Fruit fly (Drosophila melanogaster) whole organism, wandering third instar larva: ENCODE results near the gene Gnf1.

ENCODE experiments used
- CG9705 ChIP-seq: fragments of 200-800 bp; sonication (Bioruptor generic); optimal IDR thresholded peaks from 2 replicates; lab custom pipeline; 2018; ENCODE audit warnings: missing biosample characterization, mild to moderate bottlenecking, missing genetic modification characterization
- Dfd ChIP-seq: fragments of >200 bp; optimal IDR thresholded peaks from 2 replicates; lab custom pipeline; 2017; ENCODE audit warnings: missing biosample characterization, missing genetic modification characterization
- Hr83 ChIP-seq: fragments of 200-300 bp; sonication (Bioruptor generic); optimal IDR thresholded peaks from 2 replicates; lab custom pipeline; 2016; ENCODE audit warnings: missing biosample characterization, mild to moderate bottlenecking, missing genetic modification characterization, moderate library complexity; ENCODE audit not compliant: poor library complexity, severe bottlenecking
- OdsH ChIP-seq: fragments of 200-800 bp; sonication (Bioruptor generic); optimal IDR thresholded peaks from 2 replicates; lab custom pipeline; 2016; ENCODE audit warnings: missing biosample characterization, mild to moderate bottlenecking, missing genetic modification characterization
- Rel ChIP-seq, 2 experiments: fragments of 200-800 bp; sonication (Bioruptor generic) in 1 of 2; optimal IDR thresholded peaks; 2 replicates in 1 of 2; 3 replicates in 1 of 2; lab custom pipeline; 2016 to 2019; ENCODE audit warnings: mild to moderate bottlenecking in 2 of 2, missing biosample characterization in 2 of 2, missing genetic modification characterization in 2 of 2, moderate library complexity in 1 of 2
- foxo ChIP-seq, 2 experiments: fragments of 200-800 bp; sonication (Bioruptor generic); optimal IDR thresholded peaks; 2 replicates in 1 of 2; 3 replicates in 1 of 2; lab custom pipeline; 2016 to 2017; ENCODE audit warnings: missing biosample characterization in 2 of 2, missing genetic modification characterization in 2 of 2
- lola ChIP-seq: fragments of >200 bp; optimal IDR thresholded peaks from 2 replicates; lab custom pipeline; 2017; ENCODE audit warnings: missing biosample characterization, missing genetic modification characterization
- pan ChIP-seq: fragments of >200 bp; optimal IDR thresholded peaks from 2 replicates; lab custom pipeline; 2017
- psq ChIP-seq: fragments of 200-800 bp; sonication (Bioruptor generic); optimal IDR thresholded peaks from 3 replicates; lab custom pipeline; 2017; ENCODE audit warnings: missing biosample characterization, mild to moderate bottlenecking, missing genetic modification characterization, moderate library complexity
- rgr ChIP-seq: fragments of 200-800 bp; sonication (Bioruptor generic); optimal IDR thresholded peaks from 3 replicates; lab custom pipeline; 2016; ENCODE audit warnings: missing biosample characterization, mild to moderate bottlenecking, missing genetic modification characterization

- TF ChIP-seq Dfd (GFP tag; lab: Kevin White, UChicago) = no peak
- TF ChIP-seq Rel (GFP tag; optimal IDR thresholded peaks at IDR 0.05; lab: Kevin White, UChicago) = no peak
- TF ChIP-seq Rel (tag; optimal IDR thresholded peaks at IDR 0.05; lab: Kevin White, UChicago) = no peak
- no peak for TF ChIP-seq psq (GFP tag; lab: Kevin White, UChicago)
- no peak for TF ChIP-seq pan (lab: Kevin White, UChicago)
- TF ChIP-seq CG9705 (GFP tag; lab: Kevin White, UChicago) = no peak
- TF ChIP-seq rgr (GFP tag; lab: Kevin White, UChicago) = no peak
- TF ChIP-seq OdsH (GFP tag; lab: Kevin White, UChicago) = no peak
- TF ChIP-seq foxo (GFP tag; optimal IDR thresholded peaks at IDR 0.05; lab: Kevin White, UChicago) = no peak
- TF ChIP-seq lola (GFP tag; lab: Kevin White, UChicago) = no peak
- TF ChIP-seq Hr83 = no peak
Measured at dm6 chr3R:4858508-4859275, 47.7 kb upstream of the Gnf1 start.
